Worm (Caenorhabditis elegans) whole organism, L3 larva: Measurements from ENCODE around the gene fmi-1.
A peak's percentile ranks its signal among the peaks of the same experiment; 100 is the strongest.

Experiments
- R02D3.7 ChIP-seq: fragments of 150-350 bp; optimal IDR thresholded peaks from 2 replicates; lab custom pipeline; 2014; ENCODE audit warnings: missing biosample characterization, missing genetic modification characterization
- aly-2 ChIP-seq: fragments of 150-350 bp; optimal IDR thresholded peaks from 2 replicates; lab custom pipeline; 2014; ENCODE audit warnings: missing biosample characterization, missing genetic modification characterization
- ama-1 ChIP-seq: fragments of 150-350 bp; optimal IDR thresholded peaks from 2 replicates; lab custom pipeline; 2018
- ceh-16 ChIP-seq: sonication (generic microtip); optimal IDR thresholded peaks from 2 replicates; lab custom pipeline; 2017; ENCODE audit warnings: missing biosample characterization, missing genetic modification characterization
- ceh-82 ChIP-seq: fragments of 150-350 bp; optimal IDR thresholded peaks from 2 replicates; lab custom pipeline; 2014; ENCODE audit warnings: missing biosample characterization, missing genetic modification characterization
- egl-5 ChIP-seq: fragments of 150-350 bp; optimal IDR thresholded peaks from 2 replicates; lab custom pipeline; 2017; ENCODE audit warnings: missing biosample characterization, missing genetic modification reagents, missing genetic modification characterization, inconsistent platforms
- elt-2 ChIP-seq: sonication (generic microtip); optimal IDR thresholded peaks from 2 replicates; lab custom pipeline; 2016; ENCODE audit warnings: missing genetic modification reagents, mild to moderate bottlenecking, missing genetic modification characterization, missing compliant biosample characterization
- eor-1 ChIP-seq, 2 experiments: fragments of 150-350 bp; optimal IDR thresholded peaks; 2 replicates each; lab custom pipeline; 2014 to 2018; ENCODE audit warnings: missing biosample characterization in 2 of 2, missing genetic modification characterization in 2 of 2
- fkh-10 ChIP-seq: sonication (generic microtip); optimal IDR thresholded peaks from 2 replicates; lab custom pipeline; 2017; ENCODE audit warnings: missing biosample characterization, missing genetic modification reagents, missing genetic modification characterization
- fkh-2 ChIP-seq: fragments of 150-350 bp; optimal IDR thresholded peaks from 2 replicates; lab custom pipeline; 2014; ENCODE audit warnings: missing biosample characterization, missing genetic modification reagents, missing genetic modification characterization
- hmg-11 ChIP-seq: sonication (generic microtip); optimal IDR thresholded peaks from 2 replicates; lab custom pipeline; 2016; ENCODE audit warnings: missing genetic modification characterization, missing compliant biosample characterization
- mdl-1 ChIP-seq: fragments of 150-350 bp; optimal IDR thresholded peaks from 2 replicates; lab custom pipeline; 2014; ENCODE audit warnings: missing biosample characterization, missing genetic modification characterization
- mml-1 ChIP-seq: fragments of 150-350 bp; sonication (generic microtip); optimal IDR thresholded peaks from 3 replicates; lab custom pipeline; 2014; ENCODE audit warnings: missing biosample characterization, missing genetic modification characterization
- nfya-1 ChIP-seq: sonication (generic microtip); optimal IDR thresholded peaks from 2 replicates; lab custom pipeline; 2017; ENCODE audit warnings: missing genetic modification characterization, mild to moderate bottlenecking, missing compliant biosample characterization, antibody characterized with exemption, moderate library complexity; ENCODE audit not compliant: insufficient read depth
- nhr-11 ChIP-seq: fragments of 150-350 bp; optimal IDR thresholded peaks from 2 replicates; lab custom pipeline; 2014; ENCODE audit warnings: missing biosample characterization, missing genetic modification characterization
- nhr-12 ChIP-seq: fragments of 150-350 bp; optimal IDR thresholded peaks from 2 replicates; lab custom pipeline; 2014; ENCODE audit warnings: missing biosample characterization, missing genetic modification characterization
- nhr-23 ChIP-seq: fragments of 150-350 bp; optimal IDR thresholded peaks from 2 replicates; lab custom pipeline; 2014; ENCODE audit warnings: missing biosample characterization, missing genetic modification reagents, missing genetic modification characterization
- nhr-237 ChIP-seq: fragments of 150-350 bp; optimal IDR thresholded peaks from 2 replicates; lab custom pipeline; 2014; ENCODE audit warnings: missing biosample characterization, missing genetic modification characterization
- nhr-25 ChIP-seq: sonication (generic microtip); optimal IDR thresholded peaks from 2 replicates; lab custom pipeline; 2017; ENCODE audit warnings: missing biosample characterization, missing genetic modification characterization
- nhr-28 ChIP-seq: fragments of 150-350 bp; optimal IDR thresholded peaks from 2 replicates; lab custom pipeline; 2014; ENCODE audit warnings: missing biosample characterization, missing genetic modification characterization
- nhr-43 ChIP-seq: sonication (generic microtip); optimal IDR thresholded peaks from 2 replicates; lab custom pipeline; 2016; ENCODE audit warnings: mild to moderate bottlenecking, missing genetic modification characterization, missing compliant biosample characterization; ENCODE audit not compliant: poor library complexity, severe bottlenecking
- nhr-67 ChIP-seq: fragments of 150-350 bp; optimal IDR thresholded peaks from 2 replicates; lab custom pipeline; 2014; ENCODE audit warnings: missing biosample characterization, missing genetic modification characterization
- nhr-76 ChIP-seq: fragments of 150-350 bp; sonication (generic microtip); optimal IDR thresholded peaks from 5 replicates; lab custom pipeline; 2014; ENCODE audit warnings: missing biosample characterization, missing genetic modification characterization
- nhr-77 ChIP-seq: fragments of 150-350 bp; optimal IDR thresholded peaks from 2 replicates; lab custom pipeline; 2014; ENCODE audit warnings: missing biosample characterization, missing genetic modification characterization
- pha-4 ChIP-seq: fragments of 150-350 bp; optimal IDR thresholded peaks from 2 replicates; lab custom pipeline; 2014; ENCODE audit warnings: missing biosample characterization, missing genetic modification reagents, missing genetic modification characterization
- pqm-1 ChIP-seq: fragments of 150-350 bp; optimal IDR thresholded peaks from 2 replicates; lab custom pipeline; 2017; ENCODE audit warnings: missing biosample characterization, missing genetic modification characterization, inconsistent platforms
- sea-2 ChIP-seq: fragments of 150-350 bp; sonication (generic microtip); optimal IDR thresholded peaks from 4 replicates; lab custom pipeline; 2014; ENCODE audit warnings: missing biosample characterization, missing genetic modification reagents, missing genetic modification characterization
- snpc-4 ChIP-seq: fragments of 150-350 bp; optimal IDR thresholded peaks from 2 replicates; lab custom pipeline; 2014; ENCODE audit warnings: missing biosample characterization, missing genetic modification characterization
- tbx-2 ChIP-seq: sonication (generic microtip); optimal IDR thresholded peaks from 2 replicates; lab custom pipeline; 2016; ENCODE audit warnings: mild to moderate bottlenecking, missing genetic modification characterization, missing compliant biosample characterization
- unc-39 ChIP-seq: sonication (generic microtip); optimal IDR thresholded peaks from 4 replicates; lab custom pipeline; 2017; ENCODE audit warnings: missing biosample characterization, missing genetic modification characterization
- ztf-11 ChIP-seq: fragments of 150-350 bp; optimal IDR thresholded peaks from 2 replicates; lab custom pipeline; 2014; ENCODE audit warnings: missing biosample characterization, missing genetic modification characterization

fmi-1 gene

ce11 chrV:13049149-13049610, 30.3 kb downstream of the fmi-1 start, which contains the start of gene W07G4.8:
Gene W07G4.8 (minus strand): TSS chrV:13049560.
- TF ChIP-seq eor-1 (tag; optimal IDR thresholded peaks at IDR 0.05; lab: Kevin White, UChicago) (no peak), nhr-11 (tag; lab: Kevin White, UChicago) (no peak), hmg-11 (tag; lab: Kevin White, UChicago) (no peak), fkh-10 (no peak), ceh-82 (tag; lab: Kevin White, UChicago) (no peak), ceh-16 (tag; lab: Kevin White, UChicago) (no peak), elt-2 (tag; lab: Kevin White, UChicago) (peak; percentile 80), pha-4 (tag; lab: Kevin White, UChicago) (peak; percentile 41), pqm-1 (tag; lab: Kevin White, UChicago) (peak; percentile 78), sea-2 (GFP tag; lab: Kevin White, UChicago) (no peak)

ce11 chrV:13053635-13054034, 34.8 kb downstream of the fmi-1 start, which contains the start of gene srr-1:
Gene srr-1 (minus strand): TSS chrV:13053735.
- TF ChIP-seq nhr-23 (tag; lab: Kevin White, UChicago) = no peak
- no peak for TF ChIP-seq tbx-2 (tag; lab: Kevin White, UChicago)
- no peak for TF ChIP-seq fkh-10

ce11 chrV:13061836-13062235, 43.0 kb downstream of the fmi-1 start, which contains the start of gene F42E8.1:
Gene F42E8.1 (plus strand): TSS chrV:13062136.
- no peak for TF ChIP-seq nhr-23 (tag; lab: Kevin White, UChicago)
- TF ChIP-seq mml-1 = no peak
- no peak for TF ChIP-seq eor-1 (tag; optimal IDR thresholded peaks at IDR 0.05; lab: Kevin White, UChicago)
- TF ChIP-seq fkh-10 = no peak
- no peak for TF ChIP-seq unc-39 (tag; lab: Kevin White, UChicago)
- no peak for TF ChIP-seq nhr-43 (tag; lab: Kevin White, UChicago)
- no peak for TF ChIP-seq R02D3.7 (tag; lab: Kevin White, UChicago)
- TF ChIP-seq hmg-11 (tag; lab: Kevin White, UChicago) = no peak
- TF ChIP-seq egl-5 (tag; lab: Kevin White, UChicago) = no peak
- no peak for TF ChIP-seq ceh-82 (tag; lab: Kevin White, UChicago)
- no peak for TF ChIP-seq nhr-11 (tag; lab: Kevin White, UChicago)
- TF ChIP-seq nhr-12 (tag; lab: Kevin White, UChicago) = no peak
- no peak for TF ChIP-seq nhr-67 (tag; lab: Kevin White, UChicago)
- no peak for TF ChIP-seq nhr-28 (tag; lab: Kevin White, UChicago)
- no peak for TF ChIP-seq nhr-76
- no peak for TF ChIP-seq elt-2 (tag; lab: Kevin White, UChicago)
- TF ChIP-seq mdl-1 (tag; lab: Kevin White, UChicago) = no peak
- TF ChIP-seq, all 47 proteins: peak for 0

ce11 chrV:13063402-13063801, 44.5 kb downstream of the fmi-1 start:
- no peak for TF ChIP-seq fkh-10
- TF ChIP-seq nhr-12 (tag; lab: Kevin White, UChicago) = no peak

ce11 chrV:13064164-13064563, 45.3 kb downstream of the fmi-1 start:
- no peak for TF ChIP-seq hmg-11 (tag; lab: Kevin White, UChicago)
- TF ChIP-seq ztf-11 (tag; lab: Kevin White, UChicago) = no peak
- TF ChIP-seq nhr-67 (tag; lab: Kevin White, UChicago) = no peak
- no peak for TF ChIP-seq mdl-1 (tag; lab: Kevin White, UChicago)
- TF ChIP-seq tbx-2 (tag; lab: Kevin White, UChicago) = no peak
- TF ChIP-seq unc-39 (tag; lab: Kevin White, UChicago) = no peak
- no peak for TF ChIP-seq R02D3.7 (tag; lab: Kevin White, UChicago)
- no peak for TF ChIP-seq nhr-25 (tag; lab: Kevin White, UChicago)
- TF ChIP-seq pha-4 (tag; lab: Kevin White, UChicago) = no peak
- TF ChIP-seq nhr-77 = no peak
- no peak for TF ChIP-seq ama-1
- TF ChIP-seq snpc-4 (tag; lab: Kevin White, UChicago) = no peak
- TF ChIP-seq pqm-1 (tag; lab: Kevin White, UChicago) = no peak
- TF ChIP-seq fkh-2 (tag; lab: Kevin White, UChicago) = no peak
- TF ChIP-seq nhr-76 = no peak
- TF ChIP-seq, all 47 proteins: peak for 0

DNA sequence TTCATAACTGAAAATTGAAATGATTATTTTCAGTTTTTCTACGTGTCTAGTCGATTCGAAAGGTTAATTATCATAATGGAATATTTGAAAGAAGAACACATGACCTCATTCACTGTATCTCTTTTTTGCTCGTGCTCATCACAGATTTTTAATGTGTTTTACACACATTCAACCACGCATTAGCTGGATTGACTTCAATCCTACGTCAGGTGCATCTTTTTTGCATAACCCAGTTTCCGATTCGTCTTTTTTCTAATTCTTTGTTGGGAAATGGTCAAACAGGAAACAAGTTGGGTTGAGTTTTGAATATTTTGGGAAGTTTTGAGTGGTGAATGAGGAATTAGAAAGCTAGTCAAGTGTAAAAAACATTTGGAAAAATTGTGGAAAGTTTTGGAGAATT, 51.4 kb downstream of the fmi-1 start:
- TF ChIP-seq sea-2 (GFP tag; lab: Kevin White, UChicago) (no peak), nhr-76 (no peak)

DNA sequence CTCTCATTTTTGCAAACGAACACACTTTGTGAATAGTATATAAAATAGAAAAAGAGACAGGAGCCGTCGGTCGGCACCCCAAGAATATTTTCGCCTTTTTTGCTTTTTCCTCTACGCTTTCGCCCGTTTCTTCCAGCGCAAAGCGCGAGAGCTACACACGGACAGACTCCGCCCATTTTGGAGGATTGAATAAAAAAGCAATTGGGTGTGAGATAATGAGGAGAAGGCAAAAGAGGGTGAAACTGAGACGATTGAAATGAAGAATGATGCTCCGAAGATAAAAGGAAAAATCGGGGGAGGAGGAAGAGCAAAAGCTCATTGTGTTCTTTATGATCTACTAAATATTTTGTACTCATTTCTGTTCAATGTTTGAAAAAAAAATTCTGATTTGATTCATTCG, 52.2 kb downstream of the fmi-1 start, which contains the start of gene C34B4.3:
Gene C34B4.3 (minus strand): TSS at position 101 of the 400 bp plus-strand sequence.
- TF ChIP-seq mml-1 (no peak), ceh-16 (tag; lab: Kevin White, UChicago) (no peak), nfya-1 (no peak), nhr-237 (tag; lab: Kevin White, UChicago) (no peak), aly-2 (tag; lab: Kevin White, UChicago) (no peak)
